Fruit fly (Drosophila melanogaster) whole organism, embryonic: ENCODE measurements around the gene Atat.

ENCODE experiments used
- Abd-B ChIP-seq: fragments of 200-800 bp; sonication (Bioruptor generic); optimal IDR thresholded peaks from 2 replicates; lab custom pipeline; 2018; ENCODE audit warnings: missing biosample characterization, mild to moderate bottlenecking, missing genetic modification characterization, moderate library complexity
- Atf6 ChIP-seq: fragments of 200-800 bp; sonication (Bioruptor generic); IDR thresholded peaks from 2 replicates; pipeline ENCODE4 v1.3.6; 2022; ENCODE audit warnings: missing biosample characterization, missing genetic modification characterization
- B-H1 ChIP-seq: fragments of 200-800 bp; sonication (Bioruptor generic); IDR thresholded peaks from 3 replicates; pipeline ENCODE4 v1.3.6; 2022; ENCODE audit warnings: missing biosample characterization, missing genetic modification characterization
- B-H2 ChIP-seq: fragments of 200-800 bp; sonication (Bioruptor generic); optimal IDR thresholded peaks from 2 replicates; lab custom pipeline; 2018; ENCODE audit warnings: missing biosample characterization, mild to moderate bottlenecking, missing genetic modification characterization
- CG12104 ChIP-seq: fragments of 200-800 bp; sonication (Bioruptor generic); optimal IDR thresholded peaks from 3 replicates; lab custom pipeline; 2016; ENCODE audit warnings: missing biosample characterization, missing genetic modification characterization
- CG12299 ChIP-seq: fragments of 200-800 bp; sonication (Bioruptor generic); optimal IDR thresholded peaks from 2 replicates; lab custom pipeline; 2018; ENCODE audit warnings: missing biosample characterization, mild to moderate bottlenecking, missing genetic modification characterization
- CG15479 ChIP-seq: fragments of 200-800 bp; sonication (Bioruptor generic); optimal IDR thresholded peaks from 3 replicates; lab custom pipeline; 2019; ENCODE audit warnings: missing biosample characterization, mild to moderate bottlenecking, missing genetic modification characterization, moderate library complexity
- CG17186 ChIP-seq: fragments of 200-800 bp; sonication (Bioruptor generic); optimal IDR thresholded peaks from 3 replicates; lab custom pipeline; 2017; ENCODE audit warnings: missing biosample characterization, missing genetic modification reagents, missing genetic modification characterization
- CG17612 ChIP-seq: fragments of 200-800 bp; sonication (Bioruptor generic); IDR thresholded peaks from 2 replicates; pipeline ENCODE4 v1.3.6; 2022; ENCODE audit warnings: missing biosample characterization, missing genetic modification characterization
- CG18262 ChIP-seq: fragments of 200-800 bp; optimal IDR thresholded peaks from 3 replicates; lab custom pipeline; 2019; ENCODE audit warnings: missing biosample characterization, mild to moderate bottlenecking, missing genetic modification characterization, moderate library complexity
- CG1832 ChIP-seq: fragments of 200-800 bp; sonication (Bioruptor generic); optimal IDR thresholded peaks from 2 replicates; lab custom pipeline; 2017; ENCODE audit warnings: missing biosample characterization, mild to moderate bottlenecking, missing genetic modification characterization, inconsistent platforms
- CG18599 ChIP-seq: fragments of 200-800 bp; sonication (Bioruptor generic); optimal IDR thresholded peaks from 3 replicates; lab custom pipeline; 2017; ENCODE audit warnings: missing biosample characterization, missing genetic modification characterization, mild to moderate bottlenecking, moderate library complexity, missing genetic modification reagents
- CG2678 ChIP-seq: fragments of 200-800 bp; sonication (Bioruptor generic); optimal IDR thresholded peaks from 3 replicates; lab custom pipeline; 2019; ENCODE audit warnings: missing biosample characterization, mild to moderate bottlenecking, missing genetic modification characterization, moderate library complexity
- CG4820 ChIP-seq: fragments of 200-800 bp; sonication (Bioruptor generic); optimal IDR thresholded peaks from 3 replicates; lab custom pipeline; 2016; ENCODE audit warnings: missing biosample characterization, missing genetic modification characterization
- CG6854 ChIP-seq: fragments of 200-800 bp; sonication (Bioruptor generic); optimal IDR thresholded peaks from 3 replicates; lab custom pipeline; 2017; ENCODE audit warnings: missing biosample characterization, mild to moderate bottlenecking, missing genetic modification characterization
- CG8290 ChIP-seq, 3 experiments: fragments of 200-800 bp; sonication (Bioruptor generic); optimal IDR thresholded peaks; 2 replicates each; lab custom pipeline; 2016 to 2019; ENCODE audit warnings: missing biosample characterization in 3 of 3, missing genetic modification characterization in 3 of 3, mild to moderate bottlenecking in 2 of 3, moderate library complexity in 1 of 3
- CG8388 ChIP-seq: fragments of 200-800 bp; sonication (Bioruptor generic); optimal IDR thresholded peaks from 2 replicates; lab custom pipeline; 2019; ENCODE audit warnings: missing biosample characterization, mild to moderate bottlenecking, missing genetic modification characterization, moderate library complexity
- Camta ChIP-seq: fragments of 200-800 bp; sonication (Bioruptor generic); optimal IDR thresholded peaks from 2 replicates; lab custom pipeline; 2016; ENCODE audit warnings: missing biosample characterization, missing genetic modification characterization
- CoRest ChIP-seq: fragments of 200-800 bp; sonication (Bioruptor generic); optimal IDR thresholded peaks from 3 replicates; lab custom pipeline; 2018; ENCODE audit warnings: missing biosample characterization, mild to moderate bottlenecking, missing genetic modification characterization, moderate library complexity
- D19A ChIP-seq: fragments of 200-800 bp; optimal IDR thresholded peaks from 3 replicates; lab custom pipeline; 2019; ENCODE audit warnings: missing biosample characterization, mild to moderate bottlenecking, missing genetic modification characterization, moderate library complexity
- D19B ChIP-seq: fragments of 200-800 bp; sonication (Bioruptor generic); optimal IDR thresholded peaks from 2 replicates; lab custom pipeline; 2017; ENCODE audit warnings: missing biosample characterization, mild to moderate bottlenecking, missing genetic modification characterization
- Dad ChIP-seq: fragments of 200-800 bp; sonication (Bioruptor generic); optimal IDR thresholded peaks from 3 replicates; lab custom pipeline; 2016; ENCODE audit warnings: missing biosample characterization, missing genetic modification characterization
- Drgx ChIP-seq: fragments of 200-800 bp; sonication (Bioruptor generic); IDR thresholded peaks from 2 replicates; pipeline ENCODE4 v1.3.6; 2022; ENCODE audit warnings: missing biosample characterization, missing genetic modification characterization
- Elba2 ChIP-seq: fragments of 200-800 bp; sonication (Bioruptor generic); optimal IDR thresholded peaks from 3 replicates; lab custom pipeline; 2016; ENCODE audit warnings: missing biosample characterization, missing genetic modification characterization
- HHEX ChIP-seq: fragments of 200-800 bp; sonication (Bioruptor generic); optimal IDR thresholded peaks from 3 replicates; lab custom pipeline; 2017; ENCODE audit warnings: missing biosample characterization, mild to moderate bottlenecking, missing genetic modification characterization, missing genetic modification reagents
- Hmx ChIP-seq: fragments of 200-800 bp; sonication (Bioruptor generic); optimal IDR thresholded peaks from 2 replicates; lab custom pipeline; 2016; ENCODE audit warnings: missing biosample characterization, missing genetic modification characterization
- Hr3 ChIP-seq: fragments of 200-800 bp; sonication (Bioruptor generic); optimal IDR thresholded peaks from 3 replicates; lab custom pipeline; 2016; ENCODE audit warnings: missing biosample characterization, missing genetic modification characterization
- Myb ChIP-seq: fragments of 200-800 bp; sonication (Bioruptor generic); optimal IDR thresholded peaks from 2 replicates; lab custom pipeline; 2016; ENCODE audit warnings: missing biosample characterization, missing genetic modification characterization
- NFAT ChIP-seq: fragments of 200-800 bp; sonication (Bioruptor generic); IDR thresholded peaks from 2 replicates; pipeline ENCODE4 v1.3.6; 2022; ENCODE audit warnings: missing biosample characterization, missing genetic modification characterization
- Taf1 ChIP-seq: fragments of 200-800 bp; sonication (Bioruptor generic); IDR thresholded peaks from 2 replicates; pipeline ENCODE4 v1.3.6; 2022; ENCODE audit warnings: missing biosample characterization, missing genetic modification characterization
- Usf ChIP-seq: fragments of 200-800 bp; sonication (Bioruptor generic); optimal IDR thresholded peaks from 2 replicates; lab custom pipeline; 2017; ENCODE audit warnings: missing genotype, missing biosample characterization, missing genetic modification characterization
- Xrp1 ChIP-seq: fragments of 200-800 bp; sonication (Bioruptor generic); IDR thresholded peaks from 2 replicates; pipeline ENCODE4 v1.3.6; 2022; ENCODE audit warnings: missing biosample characterization, missing genetic modification characterization
- ab ChIP-seq: fragments of 200-800 bp; sonication (Bioruptor generic); optimal IDR thresholded peaks from 2 replicates; lab custom pipeline; 2016; ENCODE audit warnings: missing biosample characterization, missing genetic modification characterization
- az2 ChIP-seq: fragments of 200-800 bp; sonication (Bioruptor generic); optimal IDR thresholded peaks from 3 replicates; lab custom pipeline; 2016; ENCODE audit warnings: missing biosample characterization, missing genetic modification characterization
- chn ChIP-seq: fragments of 200-800 bp; sonication (Bioruptor generic); optimal IDR thresholded peaks from 2 replicates; lab custom pipeline; 2016; ENCODE audit warnings: missing biosample characterization, missing genetic modification characterization
- ci ChIP-seq: fragments of 200-800 bp; sonication (Bioruptor generic); IDR thresholded peaks from 3 replicates; pipeline ENCODE4 v1.3.6; 2022; ENCODE audit warnings: missing biosample characterization, missing genetic modification characterization
- danr ChIP-seq: fragments of 200-800 bp; sonication (Bioruptor generic); IDR thresholded peaks from 2 replicates; pipeline ENCODE4 v1.3.6; 2022; ENCODE audit warnings: missing biosample characterization, missing genetic modification characterization
- eve ChIP-seq, 2 experiments: fragments of >200 bp; optimal IDR thresholded peaks; 2 replicates each; lab custom pipeline; 2017; ENCODE audit warnings: missing biosample characterization in 2 of 2, missing genetic modification characterization in 2 of 2
- gro ChIP-seq: fragments of 200-800 bp; sonication (Bioruptor generic); optimal IDR thresholded peaks from 2 replicates; lab custom pipeline; 2016; ENCODE audit warnings: missing biosample characterization, missing genetic modification characterization
- jumu ChIP-seq: fragments of 200-800 bp; sonication (Bioruptor generic); optimal IDR thresholded peaks from 3 replicates; lab custom pipeline; 2016; ENCODE audit warnings: missing biosample characterization, missing genetic modification characterization
- kah ChIP-seq: fragments of 200-800 bp; sonication (Bioruptor generic); optimal IDR thresholded peaks from 2 replicates; lab custom pipeline; 2018; ENCODE audit warnings: missing biosample characterization, mild to moderate bottlenecking, missing genetic modification characterization
- lola ChIP-seq, 3 experiments: fragments of >200 bp in 2 of 3; fragments of 200-800 bp in 1 of 3; sonication (Bioruptor generic) in 1 of 3; optimal IDR thresholded peaks; 2 replicates each; lab custom pipeline; 2017 to 2019; ENCODE audit warnings: missing biosample characterization in 3 of 3, missing genetic modification characterization in 3 of 3, mild to moderate bottlenecking in 1 of 3, moderate library complexity in 1 of 3
- mirr ChIP-seq: fragments of 200-800 bp; sonication (Bioruptor generic); optimal IDR thresholded peaks from 3 replicates; lab custom pipeline; 2018; ENCODE audit warnings: missing biosample characterization, mild to moderate bottlenecking, missing genetic modification characterization
- nerfin-1 ChIP-seq: fragments of 200-800 bp; sonication (Bioruptor generic); optimal IDR thresholded peaks from 3 replicates; lab custom pipeline; 2019; ENCODE audit warnings: missing biosample characterization, mild to moderate bottlenecking, missing genetic modification characterization, moderate library complexity
- pho ChIP-seq: fragments of 200-800 bp; sonication (Bioruptor generic); optimal IDR thresholded peaks from 2 replicates; lab custom pipeline; 2016; ENCODE audit warnings: missing biosample characterization, missing genetic modification characterization
- pita ChIP-seq: fragments of 200-800 bp; sonication (Bioruptor generic); optimal IDR thresholded peaks from 2 replicates; lab custom pipeline; 2017; ENCODE audit warnings: missing biosample characterization, mild to moderate bottlenecking, missing genetic modification characterization
- scrt ChIP-seq: fragments of 200-800 bp; sonication (Bioruptor generic); optimal IDR thresholded peaks from 2 replicates; lab custom pipeline; 2018; ENCODE audit warnings: missing biosample characterization, mild to moderate bottlenecking, missing genetic modification characterization, moderate library complexity
- slou ChIP-seq: fragments of 200-800 bp; sonication (Bioruptor generic); optimal IDR thresholded peaks from 3 replicates; lab custom pipeline; 2016; ENCODE audit warnings: missing biosample characterization, missing genetic modification characterization
- wek ChIP-seq: fragments of 200-800 bp; sonication (Bioruptor generic); optimal IDR thresholded peaks from 3 replicates; lab custom pipeline; 2018; ENCODE audit warnings: missing biosample characterization, mild to moderate bottlenecking, missing genetic modification characterization, moderate library complexity

The Atat gene

DNA sequence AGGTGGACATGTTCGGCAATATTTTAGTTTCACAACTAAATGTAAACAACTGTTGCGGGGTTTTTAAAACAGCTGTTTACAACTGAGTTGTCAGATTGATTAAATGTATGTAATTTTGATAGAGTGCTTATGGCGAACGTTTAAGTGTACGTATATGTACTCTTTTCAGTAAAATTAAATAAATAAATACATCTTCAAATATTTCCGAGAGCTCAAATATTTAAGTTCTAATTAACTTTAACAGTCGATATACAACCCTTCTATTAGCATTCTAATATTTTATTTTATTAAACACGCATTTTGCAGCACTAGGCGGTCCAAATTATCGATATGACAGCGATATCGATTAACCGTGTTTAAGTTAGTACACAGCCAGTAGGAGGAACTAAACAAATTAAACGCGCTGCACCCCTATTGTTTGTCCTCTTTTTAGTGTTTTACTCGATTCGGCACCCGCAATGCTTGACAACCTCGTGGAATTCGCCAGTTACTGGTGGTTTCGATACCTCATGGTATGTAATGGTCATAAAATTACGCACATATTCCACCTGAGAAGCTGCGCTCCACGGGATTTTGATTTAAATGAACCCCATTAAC is 25.1 kb upstream of the Atat start, which contains the start of the genes CG3448 and ghi (continued):
- TF ChIP-seq Taf1 (peak; percentile 27; the same call in 1 of the 2 replicates), az2 (GFP tag; lab: Kevin White, UChicago) (peak; percentile 3), wek (GFP tag; lab: Kevin White, UChicago) (peak; percentile 6), CG6854 (GFP tag; lab: Kevin White, UChicago) (no peak), NFAT (GFP tag; lab: Robert Waterston, UW) (peak; percentile 59; the same call in 1 of the 2 replicates), CG8290 (GFP tag; optimal IDR thresholded peaks at IDR 0.05; lab: Kevin White, UChicago) (peak; percentile 3), CG8290 (tag; optimal IDR thresholded peaks at IDR 0.05; lab: Kevin White, UChicago) (peak in 1 of 2 experiments; percentile 65), eve (GFP tag; optimal IDR thresholded peaks at IDR 0.05; lab: Kevin White, UChicago) (no peak), Dad (GFP tag; lab: Kevin White, UChicago) (no peak), D19B (GFP tag; lab: Kevin White, UChicago) (no peak), jumu (peak; percentile 17), lola (GFP tag; optimal IDR thresholded peaks at IDR 0.05; lab: Kevin White, UChicago) (peak in 1 of 3 experiments; percentile 15), D19A (tag; lab: Kevin White, UChicago) (peak; percentile 45), ci (GFP tag; lab: Robert Waterston, UW) (peak; percentile 51; the same call in 2 of the 3 replicates), Drgx (peak; percentile 42), CG1832 (GFP tag; lab: Kevin White, UChicago) (no peak), Atf6 (no peak), HHEX (GFP tag; lab: Kevin White, UChicago) (peak; percentile 64), pho (GFP tag; lab: Kevin White, UChicago) (peak; percentile 28), chn (GFP tag; lab: Kevin White, UChicago) (peak; percentile 24), CG8388 (GFP tag; lab: Kevin White, UChicago) (peak; percentile 51), CG15479 (GFP tag; lab: Kevin White, UChicago) (no peak), CG18262 (peak; percentile 66), CG18599 (GFP tag; lab: Kevin White, UChicago) (peak; percentile 81), Usf (GFP tag; lab: Kevin White, UChicago) (no peak), CG12299 (peak; percentile 8), B-H1 (GFP tag; lab: Robert Waterston, UW) (peak; percentile 13; the same call in 1 of the 3 replicates), Xrp1 (GFP tag; lab: Robert Waterston, UW) (peak; percentile 76), Myb (GFP tag; lab: Kevin White, UChicago) (peak; percentile 87), nerfin-1 (tag; lab: Kevin White, UChicago) (peak; percentile 70), Abd-B (GFP tag; lab: Kevin White, UChicago) (peak; percentile 73), B-H2 (GFP tag; lab: Kevin White, UChicago) (peak; percentile 45), kah (peak; percentile 32), danr (GFP tag; lab: Robert Waterston, UW) (0 out of 2 replicates have a peak, but pooled peaks have one; percentile 6), Elba2 (GFP tag; lab: Kevin White, UChicago) (peak; percentile 17), CG12104 (GFP tag; lab: Kevin White, UChicago) (peak; percentile 45), Hmx (GFP tag; lab: Kevin White, UChicago) (no peak), mirr (peak; percentile 59), Camta (GFP tag; lab: Kevin White, UChicago) (peak; percentile 17), CG17186 (GFP tag; lab: Kevin White, UChicago) (peak; percentile 22), scrt (peak; percentile 91), ab (GFP tag; lab: Kevin White, UChicago) (no peak), CG4820 (GFP tag; lab: Kevin White, UChicago) (peak; percentile 58), CG17612 (no peak), Hr3 (GFP tag; lab: Kevin White, UChicago) (peak; percentile 32), CG2678 (tag; lab: Kevin White, UChicago) (peak; percentile 81), CoRest (peak; percentile 54), slou (GFP tag; lab: Kevin White, UChicago) (peak; percentile 34), gro (peak; percentile 41), pita (no peak)
